Fruit fly (Drosophila melanogaster) whole organism, embryonic: ENCODE measurements around the gene HHEX.
A peak's percentile ranks its signal among the peaks of the same experiment; 100 is the strongest.

Experiments used
- Adf1 ChIP-seq: fragments of 200-800 bp; sonication (Bioruptor generic); IDR thresholded peaks from 2 replicates; pipeline ENCODE4 v1.3.6; 2022; ENCODE audit warnings: missing biosample characterization, missing genetic modification characterization
- B-H1 ChIP-seq: fragments of 200-800 bp; sonication (Bioruptor generic); IDR thresholded peaks from 3 replicates; pipeline ENCODE4 v1.3.6; 2022; ENCODE audit warnings: missing biosample characterization, missing genetic modification characterization
- CG10959 ChIP-seq: fragments of 200-800 bp; sonication (Bioruptor generic); IDR thresholded peaks from 2 replicates; pipeline ENCODE4 v1.3.6; 2022; ENCODE audit warnings: missing biosample characterization, missing genetic modification characterization
- CG11696 ChIP-seq: fragments of 200-800 bp; sonication (Bioruptor generic); IDR thresholded peaks from 2 replicates; pipeline ENCODE4 v1.3.6; 2022; ENCODE audit warnings: missing biosample characterization, missing genetic modification characterization
- CG12942 ChIP-seq: fragments of 200-800 bp; sonication (Bioruptor generic); optimal IDR thresholded peaks from 3 replicates; lab custom pipeline; 2016; ENCODE audit warnings: missing biosample characterization, missing genetic modification characterization
- CG13894 ChIP-seq: fragments of 200-800 bp; sonication (Bioruptor generic); optimal IDR thresholded peaks from 3 replicates; lab custom pipeline; 2018; ENCODE audit warnings: missing biosample characterization, mild to moderate bottlenecking, missing genetic modification characterization, moderate library complexity
- CG17328 ChIP-seq: fragments of 200-800 bp; sonication (Bioruptor generic); IDR thresholded peaks from 2 replicates; pipeline ENCODE4 v1.3.6; 2022; ENCODE audit warnings: missing biosample characterization, missing genetic modification characterization
- CG1792 ChIP-seq: fragments of 200-800 bp; sonication (Bioruptor generic); optimal IDR thresholded peaks from 2 replicates; lab custom pipeline; 2016; ENCODE audit warnings: missing biosample characterization, missing genetic modification characterization
- CG3163 ChIP-seq: fragments of 200-800 bp; sonication (Bioruptor generic); optimal IDR thresholded peaks from 3 replicates; lab custom pipeline; 2016; ENCODE audit warnings: missing biosample characterization, missing genetic modification characterization
- CG32767 ChIP-seq: fragments of 200-800 bp; sonication (Bioruptor generic); IDR thresholded peaks from 2 replicates; pipeline ENCODE4 v1.3.6; 2022; ENCODE audit warnings: missing biosample characterization, missing genetic modification characterization
- CG32772 ChIP-seq: fragments of 200-800 bp; sonication (Bioruptor generic); IDR thresholded peaks from 2 replicates; pipeline ENCODE4 v1.3.6; 2022; ENCODE audit warnings: missing biosample characterization, missing genetic modification characterization
- CG33213 ChIP-seq: fragments of 200-800 bp; sonication (Bioruptor generic); optimal IDR thresholded peaks from 3 replicates; lab custom pipeline; 2016; ENCODE audit warnings: missing biosample characterization, missing genetic modification characterization
- CG42726 ChIP-seq: fragments of 200-800 bp; sonication (Bioruptor generic); IDR thresholded peaks from 2 replicates; pipeline ENCODE4 v1.3.6; 2022; ENCODE audit warnings: missing biosample characterization, missing genetic modification characterization; ENCODE audit not compliant: partially characterized antibody
- CG4854 ChIP-seq: fragments of 200-800 bp; sonication (Bioruptor generic); optimal IDR thresholded peaks from 2 replicates; lab custom pipeline; 2016; ENCODE audit warnings: missing biosample characterization, missing genetic modification characterization, inconsistent platforms
- CG7357 ChIP-seq: fragments of 200-800 bp; sonication (Bioruptor generic); IDR thresholded peaks from 3 replicates; pipeline ENCODE4 v1.3.6; 2022; ENCODE audit warnings: missing biosample characterization, missing genetic modification characterization
- CG7839 ChIP-seq: fragments of 200-800 bp; sonication (Bioruptor generic); optimal IDR thresholded peaks from 3 replicates; lab custom pipeline; 2018; ENCODE audit warnings: missing biosample characterization, mild to moderate bottlenecking, missing genetic modification characterization, moderate library complexity
- CG8290 ChIP-seq, 3 experiments: fragments of 200-800 bp; sonication (Bioruptor generic); optimal IDR thresholded peaks; 2 replicates each; lab custom pipeline; 2016 to 2019; ENCODE audit warnings: missing biosample characterization in 3 of 3, missing genetic modification characterization in 3 of 3, mild to moderate bottlenecking in 2 of 3, moderate library complexity in 1 of 3
- CG8388 ChIP-seq: fragments of 200-800 bp; sonication (Bioruptor generic); optimal IDR thresholded peaks from 2 replicates; lab custom pipeline; 2019; ENCODE audit warnings: missing biosample characterization, mild to moderate bottlenecking, missing genetic modification characterization, moderate library complexity
- CTCF ChIP-seq: fragments of 200-800 bp; sonication (Bioruptor generic); optimal IDR thresholded peaks from 2 replicates; lab custom pipeline; 2017; ENCODE audit warnings: missing biosample characterization, mild to moderate bottlenecking, missing genetic modification characterization, moderate library complexity
- E2f1 ChIP-seq: fragments of 200-800 bp; sonication (Bioruptor generic); IDR thresholded peaks from 2 replicates; pipeline ENCODE4 v1.3.6; 2022; ENCODE audit warnings: missing biosample characterization, missing genetic modification characterization
- Eip74EF ChIP-seq, 2 experiments: fragments of 200-800 bp in 1 of 2; fragments of >200 bp in 1 of 2; sonication (Bioruptor generic) in 1 of 2; optimal IDR thresholded peaks; 2 replicates each; lab custom pipeline; 2017 to 2019; ENCODE audit warnings: missing biosample characterization in 2 of 2, missing genetic modification characterization in 2 of 2, mild to moderate bottlenecking in 1 of 2, moderate library complexity in 1 of 2
- HLH3B ChIP-seq: fragments of 200-800 bp; sonication (Bioruptor generic); IDR thresholded peaks from 2 replicates; pipeline ENCODE4 v1.3.6; 2022; ENCODE audit warnings: missing biosample characterization, missing genetic modification characterization
- HLHmδ ChIP-seq: fragments of 200-800 bp; sonication (Bioruptor generic); optimal IDR thresholded peaks from 2 replicates; lab custom pipeline; 2018; ENCODE audit warnings: missing biosample characterization, mild to moderate bottlenecking, missing genetic modification characterization, moderate library complexity
- HmgZ ChIP-seq: fragments of 200-800 bp; sonication (Bioruptor generic); optimal IDR thresholded peaks from 2 replicates; lab custom pipeline; 2018; ENCODE audit warnings: missing biosample characterization, mild to moderate bottlenecking, missing genetic modification characterization
- Hr51 ChIP-seq, 2 experiments: fragments of 200-800 bp; sonication (Bioruptor generic); optimal IDR thresholded peaks; 2 replicates in 1 of 2; 3 replicates in 1 of 2; lab custom pipeline; 2016 to 2018; ENCODE audit warnings: missing biosample characterization in 2 of 2, missing genetic modification characterization in 2 of 2, mild to moderate bottlenecking in 1 of 2, moderate library complexity in 1 of 2
- MESR4 ChIP-seq: fragments of 200-800 bp; sonication (Bioruptor generic); optimal IDR thresholded peaks from 2 replicates; lab custom pipeline; 2018; ENCODE audit warnings: missing biosample characterization, mild to moderate bottlenecking, missing genetic modification characterization, moderate library complexity
- Neu2 ChIP-seq: fragments of 200-800 bp; sonication (Bioruptor generic); optimal IDR thresholded peaks from 3 replicates; lab custom pipeline; 2016; ENCODE audit warnings: missing biosample characterization, missing genetic modification characterization, borderline replicate concordance
- NfI ChIP-seq: fragments of 200-800 bp; sonication (Bioruptor generic); optimal IDR thresholded peaks from 3 replicates; lab custom pipeline; 2018; ENCODE audit warnings: missing biosample characterization, mild to moderate bottlenecking, missing genetic modification characterization, moderate library complexity
- Oli ChIP-seq: fragments of 200-800 bp; sonication (Bioruptor generic); optimal IDR thresholded peaks from 2 replicates; lab custom pipeline; 2018; ENCODE audit warnings: missing biosample characterization, mild to moderate bottlenecking, missing genetic modification characterization, moderate library complexity
- PHDP ChIP-seq: fragments of 200-800 bp; sonication (Bioruptor generic); optimal IDR thresholded peaks from 3 replicates; lab custom pipeline; 2018; ENCODE audit warnings: missing biosample characterization, mild to moderate bottlenecking, missing genetic modification characterization, moderate library complexity
- Pdp1 ChIP-seq, 2 experiments: fragments of 200-800 bp; sonication (Bioruptor generic); optimal IDR thresholded peaks; 3 replicates each; lab custom pipeline; 2016; ENCODE audit warnings: missing biosample characterization in 2 of 2, missing genetic modification characterization in 2 of 2, mild to moderate bottlenecking in 1 of 2, moderate library complexity in 1 of 2
- aop ChIP-seq: fragments of 200-800 bp; sonication (Bioruptor generic); IDR thresholded peaks from 2 replicates; pipeline ENCODE4 v1.3.6; 2022; ENCODE audit warnings: missing biosample characterization, missing genetic modification characterization
- dimm ChIP-seq: fragments of 200-800 bp; sonication (Bioruptor generic); IDR thresholded peaks from 2 replicates; pipeline ENCODE4 v1.3.6; 2022; ENCODE audit warnings: missing biosample characterization, missing genetic modification characterization
- fd64A ChIP-seq: fragments of 200-800 bp; sonication (Bioruptor generic); optimal IDR thresholded peaks from 3 replicates; lab custom pipeline; 2018; ENCODE audit warnings: missing biosample characterization, mild to moderate bottlenecking, missing genetic modification characterization
- inv ChIP-seq: fragments of 200-800 bp; sonication (Bioruptor generic); IDR thresholded peaks from 2 replicates; pipeline ENCODE4 v1.3.6; 2022; ENCODE audit warnings: missing biosample characterization, missing genetic modification characterization; ENCODE audit not compliant: partially characterized antibody
- nerfin-1 ChIP-seq: fragments of 200-800 bp; sonication (Bioruptor generic); optimal IDR thresholded peaks from 3 replicates; lab custom pipeline; 2019; ENCODE audit warnings: missing biosample characterization, mild to moderate bottlenecking, missing genetic modification characterization, moderate library complexity
- pan ChIP-seq, 4 experiments: fragments of >200 bp in 3 of 4; fragments of 200-800 bp in 1 of 4; sonication (Bioruptor generic) in 1 of 4; optimal IDR thresholded peaks in 3 of 4; IDR thresholded peaks in 1 of 4; 2 replicates each; pipeline versions ENCODE4 v1.3.6 to Lab custom; 2017 to 2022; ENCODE audit warnings: missing biosample characterization in 2 of 4, missing genetic modification characterization in 2 of 4, mixed read lengths in 1 of 4
- prd ChIP-seq, 3 experiments: fragments of >200 bp in 2 of 3; fragments of 200-800 bp in 1 of 3; sonication (Bioruptor generic) in 1 of 3; optimal IDR thresholded peaks in 2 of 3; IDR thresholded peaks in 1 of 3; 2 replicates in 2 of 3; 3 replicates in 1 of 3; pipeline versions ENCODE4 v1.3.6 to Lab custom; 2017 to 2022; ENCODE audit warnings: missing biosample characterization in 1 of 3, missing genetic modification characterization in 1 of 3
- pros ChIP-seq: fragments of 200-800 bp; sonication (Bioruptor generic); optimal IDR thresholded peaks from 3 replicates; lab custom pipeline; 2019; ENCODE audit warnings: missing biosample characterization, mild to moderate bottlenecking, missing genetic modification characterization, moderate library complexity
- scrt ChIP-seq: fragments of 200-800 bp; sonication (Bioruptor generic); optimal IDR thresholded peaks from 2 replicates; lab custom pipeline; 2018; ENCODE audit warnings: missing biosample characterization, mild to moderate bottlenecking, missing genetic modification characterization, moderate library complexity
- slbo ChIP-seq: fragments of 200-800 bp; sonication (Bioruptor generic); IDR thresholded peaks from 2 replicates; pipeline ENCODE4 v1.3.6; 2022; ENCODE audit warnings: missing biosample characterization, missing genetic modification characterization
- slp2 ChIP-seq: fragments of 200-800 bp; sonication (Bioruptor generic); optimal IDR thresholded peaks from 2 replicates; lab custom pipeline; 2016; ENCODE audit warnings: missing biosample characterization, missing genetic modification characterization
- so ChIP-seq: fragments of 200-800 bp; sonication (Bioruptor generic); IDR thresholded peaks from 3 replicates; pipeline ENCODE4 v1.3.6; 2022; ENCODE audit warnings: missing biosample characterization, missing genetic modification characterization
- tgo ChIP-seq: fragments of 200-800 bp; sonication (Bioruptor generic); IDR thresholded peaks from 3 replicates; pipeline ENCODE4 v1.3.6; 2022; ENCODE audit warnings: missing biosample characterization, missing genetic modification characterization
- twi ChIP-seq: fragments of 200-800 bp; optimal IDR thresholded peaks from 2 replicates; lab custom pipeline; 2019; ENCODE audit warnings: missing biosample characterization, mild to moderate bottlenecking, missing genetic modification characterization, moderate library complexity
- wdn ChIP-seq: fragments of 200-800 bp; sonication (Bioruptor generic); IDR thresholded peaks from 2 replicates; pipeline ENCODE4 v1.3.6; 2022; ENCODE audit warnings: missing biosample characterization, missing genetic modification characterization
- zfh2 ChIP-seq: fragments of 200-800 bp; sonication (Bioruptor generic); optimal IDR thresholded peaks from 2 replicates; lab custom pipeline; 2016; ENCODE audit warnings: missing biosample characterization, missing genetic modification characterization

HHEX gene

DNA sequence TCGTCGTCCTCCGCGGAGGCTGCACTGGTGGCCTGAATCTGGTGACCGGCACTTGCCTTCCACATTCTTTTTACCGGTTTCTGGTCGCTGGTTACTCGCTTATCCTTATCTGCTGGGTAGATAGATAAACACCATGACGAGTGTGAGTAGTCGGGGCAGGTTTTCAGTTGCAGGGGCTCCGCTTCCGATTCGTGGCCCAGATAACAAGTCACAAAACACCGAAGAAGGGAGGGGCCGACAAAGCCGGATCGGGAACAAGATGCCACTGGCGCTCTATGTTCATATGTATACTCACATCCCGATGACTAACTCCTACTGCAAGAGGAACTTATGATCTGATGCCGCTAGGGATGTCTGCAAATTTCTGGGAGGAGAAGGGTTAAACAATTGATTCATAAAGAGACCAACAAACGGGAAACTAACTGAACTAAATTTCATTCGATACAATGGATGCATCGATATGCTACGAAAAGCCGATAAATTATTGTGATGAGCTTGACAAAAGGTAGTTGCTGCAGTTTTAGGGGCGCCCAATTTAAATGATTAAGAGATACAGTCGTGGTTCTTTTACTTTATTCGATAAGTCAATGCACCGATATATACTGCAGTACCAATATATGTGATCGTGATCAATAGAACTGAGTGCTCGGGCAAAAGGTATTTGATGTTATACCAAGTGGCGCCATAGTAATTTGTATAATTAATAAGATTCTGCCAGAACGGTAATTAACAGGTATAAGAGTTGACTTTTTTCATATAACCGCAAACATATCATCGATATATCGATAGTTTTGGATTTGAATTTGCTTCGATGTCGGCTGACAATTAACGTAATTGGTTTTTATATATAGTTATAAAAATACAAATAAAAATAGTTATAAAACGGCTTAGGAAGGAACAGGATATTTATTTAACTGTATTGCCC lies 16.5 kb downstream of the HHEX start, which contains the start of gene Cortactin (continued):
- TF ChIP-seq tgo (GFP tag; lab: Robert Waterston, UW) (no peak), twi (tag; lab: Kevin White, UChicago) (no peak), CG8388 (GFP tag; lab: Kevin White, UChicago) (no peak), CG11696 (GFP tag; lab: Robert Waterston, UW) (no peak), MESR4 (GFP tag; lab: Kevin White, UChicago) (peak; percentile 90), CG17328 (GFP tag; lab: Robert Waterston, UW) (no peak), Pdp1 (GFP tag; optimal IDR thresholded peaks at IDR 0.05; lab: Kevin White, UChicago) (peak in 1 of 2 experiments; percentile 85), CG1792 (GFP tag; lab: Kevin White, UChicago) (no peak), pan (optimal IDR thresholded peaks at IDR 0.05; lab: Kevin White, UChicago) (no peak), pan (GFP tag; optimal IDR thresholded peaks at IDR 0.05 in 1 of 2, IDR thresholded peaks at IDR 0.05 in 1 of 2) (no peak), inv (GFP tag; lab: Robert Waterston, UW) (peak; percentile 83), CG7839 (tag; lab: Kevin White, UChicago) (no peak), slbo (GFP tag; lab: Robert Waterston, UW) (0 out of 2 replicates have a peak, but pooled peaks have one; percentile 4), Neu2 (GFP tag; lab: Kevin White, UChicago) (peak; percentile 98), nerfin-1 (no peak), aop (GFP tag; lab: Robert Waterston, UW) (no peak; the same call in 1 of the 2 replicates), CG32772 (no peak), so (GFP tag; lab: Robert Waterston, UW) (no peak), scrt (GFP tag; lab: Kevin White, UChicago) (no peak), CG4854 (GFP tag; lab: Kevin White, UChicago) (no peak), CG32767 (GFP tag; lab: Robert Waterston, UW) (no peak), slp2 (no peak), B-H1 (GFP tag; lab: Robert Waterston, UW) (no peak), PHDP (tag; lab: Kevin White, UChicago) (no peak), pros (GFP tag; lab: Kevin White, UChicago) (no peak), prd (optimal IDR thresholded peaks at IDR 0.05; lab: Kevin White, UChicago) (no peak), prd (GFP tag; IDR thresholded peaks at IDR 0.05; lab: Robert Waterston, UW) (no peak), zfh2 (GFP tag; lab: Kevin White, UChicago) (peak; percentile 11), E2f1 (GFP tag; lab: Robert Waterston, UW) (no peak), Eip74EF (GFP tag; optimal IDR thresholded peaks at IDR 0.05; lab: Kevin White, UChicago) (peak in 1 of 2 experiments; percentile 9), CG33213 (GFP tag; lab: Kevin White, UChicago) (peak; percentile 32), CG12942 (no peak), HmgZ (tag; lab: Kevin White, UChicago) (peak; percentile 57), CG13894 (tag; lab: Kevin White, UChicago) (peak; percentile 51), CTCF (GFP tag; lab: Kevin White, UChicago) (no peak), dimm (GFP tag; lab: Robert Waterston, UW) (no peak), wdn (no peak), Oli (tag; lab: Kevin White, UChicago) (no peak), Adf1 (GFP tag; lab: Robert Waterston, UW) (no peak), HLHmδ (GFP tag; lab: Kevin White, UChicago) (no peak), Hr51 (GFP tag; optimal IDR thresholded peaks at IDR 0.05; lab: Kevin White, UChicago) (no peak), CG10959 (no peak; the same call in 1 of the 2 replicates), fd64A (GFP tag; lab: Kevin White, UChicago) (no peak), CG7357 (no peak), NfI (GFP tag; lab: Kevin White, UChicago) (no peak), HLH3B (GFP tag; lab: Robert Waterston, UW) (no peak), CG8290 (GFP tag; optimal IDR thresholded peaks at IDR 0.05; lab: Kevin White, UChicago) (no peak), CG8290 (tag; optimal IDR thresholded peaks at IDR 0.05; lab: Kevin White, UChicago) (peak; percentile 68 to 86), CG3163 (GFP tag; lab: Kevin White, UChicago) (no peak), CG42726 (GFP tag; lab: Robert Waterston, UW) (peak; percentile 95)
